Fruit fly (Drosophila melanogaster) whole organism, prepupa: ENCODE results near the gene CG10750.

Experiments used
- CG15336 ChIP-seq: fragments of 200-800 bp; sonication (Bioruptor generic); IDR thresholded peaks from 2 replicates; pipeline ENCODE4 v1.3.6; 2022; ENCODE audit warnings: missing biosample characterization, missing genetic modification characterization
- CG16779 ChIP-seq: fragments of 200-800 bp; sonication (Bioruptor generic); optimal IDR thresholded peaks from 3 replicates; lab custom pipeline; 2017; ENCODE audit warnings: missing biosample characterization, mild to moderate bottlenecking, missing genetic modification characterization
- CG31627 ChIP-seq: fragments of 200-800 bp; sonication (Bioruptor generic); optimal IDR thresholded peaks from 3 replicates; lab custom pipeline; 2016; ENCODE audit warnings: missing biosample characterization, missing genetic modification characterization
- CG32006 ChIP-seq: fragments of 200-800 bp; sonication (Bioruptor generic); optimal IDR thresholded peaks from 3 replicates; lab custom pipeline; 2017; ENCODE audit warnings: missing biosample characterization, mild to moderate bottlenecking, missing genetic modification characterization
- CG6792 ChIP-seq: fragments of 200-800 bp; sonication (Bioruptor generic); optimal IDR thresholded peaks from 3 replicates; lab custom pipeline; 2016; ENCODE audit warnings: missing biosample characterization, missing genetic modification characterization
- CG9139 ChIP-seq: fragments of 200-800 bp; sonication (Bioruptor generic); optimal IDR thresholded peaks from 3 replicates; lab custom pipeline; 2017; ENCODE audit warnings: missing biosample characterization, mild to moderate bottlenecking, missing genetic modification characterization
- Hr39 ChIP-seq: fragments of 200-800 bp; sonication (Bioruptor generic); optimal IDR thresholded peaks from 2 replicates; lab custom pipeline; 2016; ENCODE audit warnings: missing biosample characterization, missing genetic modification characterization
- Lpt ChIP-seq: fragments of 200-800 bp; sonication (Bioruptor generic); optimal IDR thresholded peaks from 3 replicates; lab custom pipeline; 2016; ENCODE audit warnings: missing biosample characterization, missing genetic modification characterization
- OdsH ChIP-seq: fragments of 200-800 bp; sonication (Bioruptor generic); optimal IDR thresholded peaks from 3 replicates; lab custom pipeline; 2016; ENCODE audit warnings: missing biosample characterization, missing genetic modification characterization
- Sox102F ChIP-seq: fragments of 200-800 bp; sonication (Bioruptor generic); optimal IDR thresholded peaks from 2 replicates; lab custom pipeline; 2016; ENCODE audit warnings: missing biosample characterization, mild to moderate bottlenecking, missing genetic modification characterization
- lz ChIP-seq: fragments of 200-800 bp; sonication (Bioruptor generic); optimal IDR thresholded peaks from 3 replicates; lab custom pipeline; 2016; ENCODE audit warnings: missing biosample characterization, missing genetic modification characterization
- topi ChIP-seq: fragments of 200-800 bp; sonication (Bioruptor generic); optimal IDR thresholded peaks from 3 replicates; lab custom pipeline; 2016; ENCODE audit warnings: missing biosample characterization, missing genetic modification characterization

- TF ChIP-seq topi (peak; percentile 0), lz (GFP tag; lab: Kevin White, UChicago) (peak; percentile 5), CG9139 (no peak), CG16779 (tag; lab: Kevin White, UChicago) (no peak), Hr39 (GFP tag; lab: Kevin White, UChicago) (peak; percentile 13), Lpt (GFP tag; lab: Kevin White, UChicago) (no peak), CG31627 (peak; percentile 9), Sox102F (no peak), OdsH (peak; percentile 18), CG15336 (GFP tag; lab: Robert Waterston, UW) (no peak), CG6792 (GFP tag; lab: Kevin White, UChicago) (peak; percentile 6), CG32006 (GFP tag; lab: Kevin White, UChicago) (peak; percentile 43)
Observed at dm6 chr2L:19254079-19254478, 46.0 kb upstream of the CG10750 start.
